Worm (Caenorhabditis elegans): ENCODE results near the gene clec-55.
A peak's percentile ranks its signal among the peaks of the same experiment; 100 is the strongest.

Gene clec-55

ce11 chrV:14510746-14511145, 31.7 kb downstream of the clec-55 start, which contains the start of gene R02D5.9 (continued):
- TF ChIP-seq Y5F2A.4 (GFP tag; optimal IDR thresholded peaks at IDR 0.05) (no peak), spr-3 (GFP tag; optimal IDR thresholded peaks at IDR 0.05) (no peak), hlh-11 (tag; optimal IDR thresholded peaks at IDR 0.05) (no peak), ZK546.5 (tag; optimal IDR thresholded peaks at IDR 0.05) (no peak), zip-2 (tag; optimal IDR thresholded peaks at IDR 0.05) (no peak), aha-1 (tag) (no peak), pha-4 (GFP tag; IDR thresholded peaks at IDR 0.05) (no peak), pha-4 (tag; optimal IDR thresholded peaks at IDR 0.05) (no peak), ZK337.2 (GFP tag; IDR thresholded peaks at IDR 0.05) (no peak), cey-2 (tag; optimal IDR thresholded peaks at IDR 0.05; ENCODE audit: borderline replicate concordance, insufficient read depth) (peak; percentile 52), dmd-8 (GFP tag; IDR thresholded peaks at IDR 0.05) (no peak), snpc-1.2 (GFP tag; IDR thresholded peaks at IDR 0.05) (no peak), mep-1 (tag; optimal IDR thresholded peaks at IDR 0.05) (no peak), nhr-237 (tag; optimal IDR thresholded peaks at IDR 0.05) (no peak), ztf-7 (tag; optimal IDR thresholded peaks at IDR 0.05) (no peak), nhr-102 (tag; optimal IDR thresholded peaks at IDR 0.05) (no peak), daf-12 (tag; optimal IDR thresholded peaks at IDR 0.05) (no peak), T26A8.4 (GFP tag; IDR thresholded peaks at IDR 0.05) (no peak), tag-97 (GFP tag; IDR thresholded peaks at IDR 0.05) (no peak), ztf-11 (tag; optimal IDR thresholded peaks at IDR 0.05) (no peak), Y75B8A.6 (GFP tag; IDR thresholded peaks at IDR 0.05) (no peak), jun-1 (tag; optimal IDR thresholded peaks at IDR 0.05) (no peak), D1046.2 (GFP tag; IDR thresholded peaks at IDR 0.05) (no peak), snpc-4 (tag; optimal IDR thresholded peaks at IDR 0.05) (no peak), nhr-28 (tag; optimal IDR thresholded peaks at IDR 0.05) (peak; percentile 89), hlh-30 (tag; optimal IDR thresholded peaks at IDR 0.05; ENCODE audit: insufficient read depth) (peak; percentile 85), daf-19 (GFP tag; conservative IDR thresholded peaks at IDR 0.05) (no peak), T20F7.1 (GFP tag; optimal IDR thresholded peaks at IDR 0.05) (no peak), dpl-1 (GFP tag; optimal IDR thresholded peaks at IDR 0.05) (no peak), madf-9 (GFP tag; conservative IDR thresholded peaks at IDR 0.05) (no peak), gei-8 (GFP tag; optimal IDR thresholded peaks at IDR 0.05) (no peak), hif-1 (tag; optimal IDR thresholded peaks at IDR 0.05) (no peak)

- no peak for TF ChIP-seq D1046.2 (GFP tag; IDR thresholded peaks at IDR 0.05)
- TF ChIP-seq spr-3 (GFP tag; optimal IDR thresholded peaks at IDR 0.05), result no peak
- no peak for TF ChIP-seq snpc-4 (tag; optimal IDR thresholded peaks at IDR 0.05)
- TF ChIP-seq aly-2 (tag; optimal IDR thresholded peaks at IDR 0.05), result no peak
- no peak for TF ChIP-seq dve-1 (tag; optimal IDR thresholded peaks at IDR 0.05; ENCODE audit: insufficient read depth)
- TF ChIP-seq ama-1 (optimal IDR thresholded peaks at IDR 0.05), result no peak
- no peak for TF ChIP-seq nhr-237 (tag; optimal IDR thresholded peaks at IDR 0.05)
- no peak for TF ChIP-seq nhr-11 (tag; optimal IDR thresholded peaks at IDR 0.05)
- no peak for TF ChIP-seq nhr-28 (tag; optimal IDR thresholded peaks at IDR 0.05)
- TF ChIP-seq ztf-11 (tag; optimal IDR thresholded peaks at IDR 0.05), result no peak
- no peak for TF ChIP-seq mdl-1 (tag; optimal IDR thresholded peaks at IDR 0.05)
- TF ChIP-seq madf-5 (GFP tag; IDR thresholded peaks at IDR 0.05), result no peak
- no peak for TF ChIP-seq nhr-111 (GFP tag; optimal IDR thresholded peaks at IDR 0.05)
Measured at ce11 chrV:14518010-14518409, 38.9 kb downstream of the clec-55 start, which contains the start of gene R02D5.6. Gene R02D5.6, minus strand, starts transcription at chrV:14518110.

- TF ChIP-seq mdl-1 (tag; optimal IDR thresholded peaks at IDR 0.05), result no peak
- no peak for TF ChIP-seq F37D6.2 (tag; optimal IDR thresholded peaks at IDR 0.05)
- no peak for TF ChIP-seq D1046.2 (GFP tag; IDR thresholded peaks at IDR 0.05)
- no peak for TF ChIP-seq mes-2 (tag; optimal IDR thresholded peaks at IDR 0.05; ENCODE audit: poor library complexity, severe bottlenecking)
- no peak for TF ChIP-seq cey-2 (tag; optimal IDR thresholded peaks at IDR 0.05; ENCODE audit: borderline replicate concordance, insufficient read depth)
- no peak for TF ChIP-seq F49E8.2 (tag; optimal IDR thresholded peaks at IDR 0.05; ENCODE audit: borderline replicate concordance)
- no peak for TF ChIP-seq R02D3.7 (tag; optimal IDR thresholded peaks at IDR 0.05)
- no peak for TF ChIP-seq F26F4.8 (GFP tag; conservative IDR thresholded peaks at IDR 0.05)
- TF ChIP-seq nhr-102 (tag; optimal IDR thresholded peaks at IDR 0.05), result no peak
- TF ChIP-seq hmg-1.1 (GFP tag; IDR thresholded peaks at IDR 0.05), result no peak
- TF ChIP-seq nhr-42 (GFP tag; IDR thresholded peaks at IDR 0.05), result no peak
- no peak for TF ChIP-seq tra-1 (GFP tag; IDR thresholded peaks at IDR 0.05)
- no peak for TF ChIP-seq ZK546.5 (tag; optimal IDR thresholded peaks at IDR 0.05)
- no peak for TF ChIP-seq madf-9 (GFP tag; conservative IDR thresholded peaks at IDR 0.05)
- no peak for TF ChIP-seq ctbp-1 (GFP tag; IDR thresholded peaks at IDR 0.05)
Measured at ce11 chrV:14519268-14519667, 40.2 kb downstream of the clec-55 start, which contains the start of gene R02D5.8. Gene R02D5.8, minus strand, starts transcription at chrV:14519368.

Data from whole organism, L4 larva.